Worm (Caenorhabditis elegans): ENCODE data around the gene D1086.3.
"Not testable (repeated sequence)": the region's sequence is repeated elsewhere in the genome, so short reads cannot be mapped to it uniquely, and the experiment has no call there.

Gene D1086.3

ce11 chrV:14128858-14129257 is 36.3 kb downstream of the D1086.3 start:
- TF ChIP-seq dao-5 (tag; optimal IDR thresholded peaks at IDR 0.05) (no peak), W03F9.2 (tag; optimal IDR thresholded peaks at IDR 0.05) (no peak), him-1 (tag; optimal IDR thresholded peaks at IDR 0.05) (no peak)

- TF ChIP-seq dao-5 (tag; optimal IDR thresholded peaks at IDR 0.05) (no peak), W03F9.2 (tag; optimal IDR thresholded peaks at IDR 0.05) (no peak), him-1 (tag; optimal IDR thresholded peaks at IDR 0.05) (no peak)
Measured at ce11 chrV:14130226-14130625, 37.6 kb downstream of the D1086.3 start.

DNA sequence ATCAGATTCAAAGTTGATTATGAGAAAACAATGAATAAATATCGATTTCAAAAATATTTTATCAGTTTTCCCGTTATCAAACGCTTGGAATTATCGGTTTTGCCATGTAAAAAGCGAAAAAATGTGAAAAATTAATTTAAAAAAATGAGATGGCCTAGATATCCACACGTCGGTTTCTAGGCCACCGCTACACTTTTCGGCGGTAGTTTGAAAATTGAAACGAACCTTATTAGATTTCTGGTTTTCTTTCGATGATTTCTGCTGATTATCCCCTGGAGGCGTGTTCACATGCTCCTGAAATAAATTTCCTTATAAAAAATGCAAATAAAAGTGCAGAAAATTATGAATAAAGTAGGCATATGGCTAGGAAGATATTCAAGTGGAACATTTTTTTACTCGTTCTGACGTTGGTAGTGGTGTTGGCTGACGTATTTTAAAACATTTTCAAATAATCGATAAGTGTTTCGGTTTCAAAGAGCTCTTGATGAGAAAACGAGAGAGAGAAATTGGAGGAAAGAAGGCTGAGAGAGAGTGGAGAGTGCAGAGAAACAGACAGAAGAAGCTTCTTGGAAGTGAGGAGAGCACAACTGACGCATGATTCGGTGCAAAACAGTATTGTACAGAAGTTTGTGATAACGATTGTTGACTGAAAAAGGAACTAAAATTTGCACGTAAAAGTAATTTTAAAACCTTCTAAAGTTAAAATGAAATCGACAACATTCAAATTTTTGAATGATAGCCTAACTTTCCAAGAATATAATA is 40.6 kb downstream of the D1086.3 start:
- TF ChIP-seq dao-5 (tag; optimal IDR thresholded peaks at IDR 0.05) (no peak), him-1 (tag; optimal IDR thresholded peaks at IDR 0.05) (no peak), W03F9.2 (tag; optimal IDR thresholded peaks at IDR 0.05) (no peak)

- TF ChIP-seq W03F9.2 (tag; optimal IDR thresholded peaks at IDR 0.05) (no peak), him-1 (tag; optimal IDR thresholded peaks at IDR 0.05) (no peak), dao-5 (tag; optimal IDR thresholded peaks at IDR 0.05) (no peak)
Measured at ce11 chrV:14134757-14135441, 42.3 kb downstream of the D1086.3 start.

- TF ChIP-seq dao-5 (tag; optimal IDR thresholded peaks at IDR 0.05) (no peak), W03F9.2 (tag; optimal IDR thresholded peaks at IDR 0.05) (no peak), him-1 (tag; optimal IDR thresholded peaks at IDR 0.05) (no peak)
Measured at ce11 chrV:14136152-14136551, 43.6 kb downstream of the D1086.3 start.

DNA sequence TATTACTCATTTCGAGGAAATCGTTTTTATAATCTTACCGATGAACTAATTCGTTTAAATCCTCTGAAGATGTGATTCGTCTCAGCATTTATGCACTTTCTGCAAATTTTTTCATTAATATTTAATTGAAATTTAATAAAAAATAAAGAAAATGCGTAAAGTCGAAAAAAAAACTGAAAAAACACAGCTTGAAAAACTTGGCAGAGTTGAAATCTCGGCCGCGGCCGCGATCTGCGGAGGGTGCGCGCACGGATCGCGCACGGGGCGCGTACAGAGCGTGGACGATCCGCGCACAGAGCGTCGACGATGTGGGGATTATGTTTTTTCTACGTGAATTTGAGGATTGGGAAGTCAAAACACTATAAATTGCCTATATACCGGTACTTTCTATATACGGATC is 45.2 kb downstream of the D1086.3 start, which contains the start of gene AH10.4:
Gene AH10.4, minus strand, starts transcription at position 101 of the 400 bp plus-strand sequence.
- not testable (repeated sequence) for TF ChIP-seq him-1, W03F9.2, dao-5 (tag; optimal IDR thresholded peaks at IDR 0.05)

ce11 chrV:14139252-14140100 is 46.9 kb downstream of the D1086.3 start:
- TF ChIP-seq dao-5 (tag; optimal IDR thresholded peaks at IDR 0.05) = no peak
- TF ChIP-seq W03F9.2 (tag; optimal IDR thresholded peaks at IDR 0.05) = no peak
- no peak for TF ChIP-seq him-1 (tag; optimal IDR thresholded peaks at IDR 0.05)

DNA sequence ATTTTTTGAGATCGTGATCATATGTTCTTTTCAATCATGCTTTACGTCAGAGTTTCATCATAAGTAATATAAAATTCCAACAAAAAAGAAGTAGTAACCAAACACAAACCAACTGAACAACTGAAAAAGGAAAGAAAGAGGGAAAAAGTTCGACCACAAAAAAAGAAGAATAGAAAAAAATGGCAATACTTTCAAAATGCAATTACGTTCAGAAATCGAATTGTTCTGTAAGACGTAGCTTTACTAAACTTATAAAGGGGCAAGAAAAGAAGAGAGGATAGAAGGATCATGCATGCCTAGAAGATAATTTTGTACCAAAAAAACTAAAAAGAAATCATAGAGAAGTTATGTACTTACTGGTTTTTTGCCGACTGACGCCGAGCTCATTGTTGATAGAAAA is 48.1 kb downstream of the D1086.3 start:
- TF ChIP-seq him-1 (tag; optimal IDR thresholded peaks at IDR 0.05) (no peak), dao-5 (tag; optimal IDR thresholded peaks at IDR 0.05) (no peak), W03F9.2 (tag; optimal IDR thresholded peaks at IDR 0.05) (no peak)

DNA sequence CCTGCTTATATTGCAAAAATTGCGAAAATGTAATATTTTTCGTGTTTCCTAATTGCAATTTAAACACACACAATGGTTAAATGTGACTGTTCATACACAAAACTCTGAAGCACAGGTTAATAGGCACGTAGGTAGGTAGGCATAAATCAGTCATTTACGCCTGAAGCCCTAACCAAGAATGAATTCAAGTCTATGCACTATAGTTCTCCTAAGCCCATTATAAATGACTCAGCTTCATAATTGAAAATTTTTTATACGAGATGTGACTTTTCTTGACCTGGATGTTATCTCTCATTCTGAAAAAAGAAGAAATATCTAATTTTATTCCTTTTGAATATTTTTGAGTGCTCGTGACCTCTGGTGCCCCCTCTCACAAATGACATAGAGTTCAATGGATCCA is 49.3 kb downstream of the D1086.3 start:
- TF ChIP-seq him-1 (tag; optimal IDR thresholded peaks at IDR 0.05) (no peak), W03F9.2 (tag; optimal IDR thresholded peaks at IDR 0.05) (no peak), dao-5 (tag; optimal IDR thresholded peaks at IDR 0.05) (no peak)
